Worm (Caenorhabditis elegans) whole organism, midembryonic: Measurements from ENCODE around the gene clec-180.

Source experiments
- T22C8.4 ChIP-seq: fragments of 200-800 bp; sonication (Bioruptor generic); IDR thresholded peaks from 2 replicates; pipeline ENCODE4 v1.3.6; 2022; ENCODE audit warnings: missing genetic modification characterization, missing compliant biosample characterization
- cog-1 ChIP-seq: sonication (generic microtip); optimal IDR thresholded peaks from 2 replicates; lab custom pipeline; 2016; ENCODE audit warnings: missing genetic modification characterization, missing compliant biosample characterization
- flt-1 ChIP-seq: fragments of 200-800 bp; sonication (Bioruptor generic); IDR thresholded peaks from 2 replicates; pipeline ENCODE4 v1.3.6; 2022; ENCODE audit warnings: missing genetic modification characterization, missing compliant biosample characterization
- klf-2 ChIP-seq: fragments of 200-800 bp; sonication (Bioruptor generic); conservative IDR thresholded peaks from 2 replicates; pipeline ENCODE4 v1.3.6; 2022; ENCODE audit warnings: missing genetic modification reagents, missing genetic modification characterization, missing compliant biosample characterization
- med-1 ChIP-seq: sonication (generic microtip); optimal IDR thresholded peaks from 2 replicates; lab custom pipeline; 2017; ENCODE audit warnings: missing genetic modification characterization, mild to moderate bottlenecking, missing compliant biosample characterization, antibody characterized with exemption, missing genetic modification reagents; ENCODE audit not compliant: insufficient read depth
- ref-1 ChIP-seq: fragments of 200-800 bp; sonication (Bioruptor generic); conservative IDR thresholded peaks from 2 replicates; pipeline ENCODE4 v1.3.6; 2022; ENCODE audit warnings: missing genetic modification reagents, missing genetic modification characterization, missing compliant biosample characterization
- tab-1 ChIP-seq: fragments of 200-800 bp; sonication (Bioruptor generic); IDR thresholded peaks from 2 replicates; pipeline ENCODE4 v1.3.6; 2022; ENCODE audit warnings: missing genetic modification characterization, missing compliant biosample characterization
- ztf-23 ChIP-seq: fragments of 200-800 bp; sonication (Bioruptor generic); IDR thresholded peaks from 2 replicates; pipeline ENCODE4 v1.3.6; 2022; ENCODE audit warnings: missing genetic modification reagents, missing genetic modification characterization, missing compliant biosample characterization
- ztf-29 ChIP-seq: fragments of 200-800 bp; sonication (Bioruptor generic); IDR thresholded peaks from 2 replicates; pipeline ENCODE4 v1.3.6; 2022; ENCODE audit warnings: missing genetic modification reagents, missing genetic modification characterization, missing compliant biosample characterization

DNA sequence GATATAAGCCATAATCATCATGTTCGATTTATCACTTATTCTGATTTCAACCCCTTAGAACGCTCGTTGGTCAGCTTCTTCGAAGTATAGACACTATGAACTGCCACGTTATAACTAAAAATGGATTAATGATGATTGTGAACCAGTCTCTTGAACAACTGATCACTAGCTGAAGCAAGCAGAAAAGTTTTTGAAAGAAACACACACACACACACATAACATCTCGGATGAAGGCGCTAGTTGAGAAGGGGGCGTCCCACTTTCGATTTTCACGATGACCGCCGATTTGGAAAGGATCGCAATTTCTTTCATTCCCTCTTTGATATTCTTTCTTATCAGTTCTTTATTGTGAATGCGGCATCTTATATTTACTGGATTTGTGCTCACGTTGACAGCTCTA, at the start of gene clec-180:
- TF ChIP-seq tab-1 (GFP tag; lab: Robert Waterston, UW) = no peak
- TF ChIP-seq klf-2 = no peak
- TF ChIP-seq flt-1 (GFP tag; lab: Robert Waterston, UW) = no peak
- TF ChIP-seq ztf-29 (GFP tag; lab: Robert Waterston, UW) = no peak
- TF ChIP-seq cog-1 (tag; lab: Kevin White, UChicago) = no peak
- no peak for TF ChIP-seq ztf-23 (GFP tag; lab: Robert Waterston, UW)
- TF ChIP-seq T22C8.4 (GFP tag; lab: Robert Waterston, UW) = no peak
- no peak for TF ChIP-seq med-1 (GFP tag; lab: Kevin White, UChicago)
- no peak for TF ChIP-seq ref-1 (GFP tag; lab: Robert Waterston, UW)
